Worm (Caenorhabditis elegans) whole organism, mixed stage, embryonic: ENCODE measurements around the gene C54G10.1.

Source experiments
- M03D4.4 ChIP-seq: sonication (generic microtip); optimal IDR thresholded peaks from 2 replicates; lab custom pipeline; 2017; ENCODE audit warnings: mild to moderate bottlenecking, missing genetic modification characterization, missing compliant biosample characterization
- lin-13 ChIP-seq: fragments of 150-350 bp; optimal IDR thresholded peaks from 2 replicates; lab custom pipeline; 2014; ENCODE audit warnings: missing biosample characterization, missing genetic modification characterization
- unc-39 ChIP-seq: fragments of 150-350 bp; optimal IDR thresholded peaks from 2 replicates; lab custom pipeline; 2014; ENCODE audit warnings: missing biosample characterization, missing genetic modification characterization
- ztf-11 ChIP-seq: fragments of 150-350 bp; optimal IDR thresholded peaks from 2 replicates; lab custom pipeline; 2014; ENCODE audit warnings: missing biosample characterization, missing genetic modification characterization

ce11 chrV:14620835-14621234 lies 20.1 kb upstream of the C54G10.1 start, which contains the start of gene hot-1:
- TF ChIP-seq unc-39 (tag; lab: Kevin White, UChicago) (no peak), ztf-11 (tag; lab: Kevin White, UChicago) (no peak), lin-13 (no peak), M03D4.4 (no peak)
